Fruit fly (Drosophila melanogaster): ENCODE measurements around the gene tsl.
"Not testable (repeated sequence)": the region's sequence is repeated elsewhere in the genome, so short reads cannot be mapped to it uniquely, and the experiment has no call there.

tsl gene

dm6 chr3R:21748954-21749920 is 33.1 kb downstream of the tsl start, which contains the start of gene CG31233:
TSS of gene CG31233 (plus strand) at chr3R:21749853.
- TF ChIP-seq CG8478 (optimal IDR thresholded peaks at IDR 0.05) (no peak), CTCF (optimal IDR thresholded peaks at IDR 0.05) (no peak)

- TF ChIP-seq CTCF (optimal IDR thresholded peaks at IDR 0.05): no peak
- no peak for TF ChIP-seq CG8478 (optimal IDR thresholded peaks at IDR 0.05)
Observed at dm6 chr3R:21745887-21746286, 36.4 kb downstream of the tsl start.

- TF ChIP-seq CTCF (optimal IDR thresholded peaks at IDR 0.05): no peak
- no peak for TF ChIP-seq CG8478 (optimal IDR thresholded peaks at IDR 0.05)
Observed at dm6 chr3R:21744988-21745387, 37.3 kb downstream of the tsl start, which contains the start of gene CG31343. TSS of gene CG31343 (plus strand) at chr3R:21745266.

dm6 chr3R:21740766-21741350 is 41.5 kb downstream of the tsl start:
- TF ChIP-seq CTCF (optimal IDR thresholded peaks at IDR 0.05) (no peak), CG8478 (optimal IDR thresholded peaks at IDR 0.05) (no peak)

- TF ChIP-seq CTCF (optimal IDR thresholded peaks at IDR 0.05) (no peak), CG8478 (optimal IDR thresholded peaks at IDR 0.05) (no peak)
Observed at dm6 chr3R:21739750-21740319, 42.5 kb downstream of the tsl start, which contains the start of gene CG5849. TSS of gene CG5849 (plus strand) at chr3R:21740105.

dm6 chr3R:21739010-21739409 is 43.3 kb downstream of the tsl start, which contains the start of gene CG34034:
TSS of gene CG34034 (minus strand) at chr3R:21739110.
- TF ChIP-seq CG8478 (optimal IDR thresholded peaks at IDR 0.05): no peak

- TF ChIP-seq CG8478 (optimal IDR thresholded peaks at IDR 0.05) (no peak), CTCF (optimal IDR thresholded peaks at IDR 0.05) (no peak)
Observed at dm6 chr3R:21737264-21737663, 45.1 kb downstream of the tsl start, which contains the start of gene CG42870. TSS of gene CG42870 (minus strand) at chr3R:21737364.

dm6 chr3R:21736749-21737148 is 45.6 kb downstream of the tsl start, which contains the start of gene CG42869:
TSS of gene CG42869 (minus strand) at chr3R:21736849.
- TF ChIP-seq CG8478 (optimal IDR thresholded peaks at IDR 0.05) (no peak), CTCF (optimal IDR thresholded peaks at IDR 0.05) (no peak)

dm6 chr3R:21736196-21736595 is 46.1 kb downstream of the tsl start, which contains the start of gene Sfp93F:
TSS of gene Sfp93F (minus strand) at chr3R:21736296.
- TF ChIP-seq CTCF, CG8478 (optimal IDR thresholded peaks at IDR 0.05): not testable (repeated sequence)

dm6 chr3R:21732901-21733300 is 49.4 kb downstream of the tsl start:
- no peak for TF ChIP-seq CTCF (optimal IDR thresholded peaks at IDR 0.05)
- no peak for TF ChIP-seq CG8478 (optimal IDR thresholded peaks at IDR 0.05)

- TF ChIP-seq CTCF (optimal IDR thresholded peaks at IDR 0.05) (no peak), CG8478 (optimal IDR thresholded peaks at IDR 0.05) (no peak)
Observed at dm6 chr3R:21731682-21732081, 50.7 kb downstream of the tsl start.

dm6 chr3R:21730955-21731354 is 51.4 kb downstream of the tsl start:
- TF ChIP-seq CG8478 (optimal IDR thresholded peaks at IDR 0.05): no peak
- no peak for TF ChIP-seq CTCF (optimal IDR thresholded peaks at IDR 0.05)

Measured in S2 (cell line).